Worm (Caenorhabditis elegans) whole organism, L1 larva: ENCODE data around the gene F23A7.4.
"Not testable (repeated sequence)": the region's sequence is repeated elsewhere in the genome, so short reads cannot be mapped to it uniquely, and the experiment has no call there.

ENCODE experiments used
- C04F5.9 ChIP-seq: sonication (generic microtip); optimal IDR thresholded peaks from 2 replicates; lab custom pipeline; 2016; ENCODE audit warnings: missing genetic modification characterization, missing compliant biosample characterization
- C34B4.2 ChIP-seq: sonication (generic microtip); optimal IDR thresholded peaks from 2 replicates; lab custom pipeline; 2017; ENCODE audit warnings: mild to moderate bottlenecking, missing genetic modification characterization, missing compliant biosample characterization
- F16B12.6 ChIP-seq: fragments of 150-350 bp; optimal IDR thresholded peaks from 2 replicates; lab custom pipeline; 2014; ENCODE audit warnings: missing biosample characterization, missing genetic modification characterization
- aha-1 ChIP-seq: fragments of 150-350 bp; optimal IDR thresholded peaks from 2 replicates; lab custom pipeline; 2014; ENCODE audit warnings: missing biosample characterization, missing genetic modification characterization
- ceh-82 ChIP-seq, 3 experiments: fragments of 150-350 bp in 1 of 3; sonication (generic microtip) in 2 of 3; optimal IDR thresholded peaks; 2 replicates each; lab custom pipeline; 2014 to 2017; ENCODE audit warnings: missing biosample characterization in 3 of 3, missing genetic modification characterization in 3 of 3
- ceh-90 ChIP-seq: sonication (generic microtip); optimal IDR thresholded peaks from 2 replicates; lab custom pipeline; 2016; ENCODE audit warnings: missing genetic modification characterization, missing compliant biosample characterization
- ces-1 ChIP-seq: fragments of 150-350 bp; optimal IDR thresholded peaks from 2 replicates; lab custom pipeline; 2014; ENCODE audit warnings: missing biosample characterization, missing genetic modification reagents, missing genetic modification characterization
- dsc-1 ChIP-seq: sonication (generic microtip); optimal IDR thresholded peaks from 2 replicates; lab custom pipeline; 2016; ENCODE audit warnings: mild to moderate bottlenecking, missing genetic modification characterization, missing compliant biosample characterization
- efl-1 ChIP-seq, 4 experiments: fragments of 150-350 bp; optimal IDR thresholded peaks in 3 of 4; peaks in 1 of 4; 1 replicate in 1 of 4; 2 replicates in 3 of 4; lab custom pipeline; 2014; ENCODE audit warnings: missing biosample characterization in 2 of 4, missing genetic modification characterization in 2 of 4, missing genetic modification reagents in 2 of 4
- efl-3 ChIP-seq: fragments of 200-800 bp; sonication (Bioruptor generic); optimal IDR thresholded peaks from 2 replicates; lab custom pipeline; 2018; ENCODE audit warnings: mild to moderate bottlenecking, missing genetic modification characterization, missing compliant biosample characterization
- elt-2 ChIP-seq: sonication (generic microtip); optimal IDR thresholded peaks from 2 replicates; lab custom pipeline; 2016; ENCODE audit warnings: missing genetic modification characterization, mild to moderate bottlenecking, inconsistent platforms, missing compliant biosample characterization, missing genetic modification reagents
- elt-3 ChIP-seq, 6 experiments: fragments of 150-350 bp in 1 of 6; sonication (generic microtip); optimal IDR thresholded peaks; 2 replicates each; lab custom pipeline; 2017 to 2018; ENCODE audit warnings: missing biosample characterization in 6 of 6, missing genetic modification characterization in 6 of 6, inconsistent platforms in 1 of 6
- grh-1 ChIP-seq: fragments of 200-800 bp; sonication (Bioruptor generic); IDR thresholded peaks from 2 replicates; pipeline ENCODE4 v1.3.6; 2022; ENCODE audit warnings: missing genetic modification reagents, missing genetic modification characterization, missing compliant biosample characterization
- hlh-4 ChIP-seq: sonication (generic microtip); optimal IDR thresholded peaks from 2 replicates; lab custom pipeline; 2016; ENCODE audit warnings: mild to moderate bottlenecking, missing genetic modification characterization, missing compliant biosample characterization
- isw-1 ChIP-seq: fragments of 200-800 bp; sonication (Bioruptor generic); IDR thresholded peaks from 2 replicates; pipeline ENCODE4 v1.3.6; 2022; ENCODE audit warnings: missing genetic modification characterization, missing compliant biosample characterization
- lin-14 ChIP-seq: fragments of 200-800 bp; sonication (Bioruptor generic); optimal IDR thresholded peaks from 2 replicates; lab custom pipeline; 2018; ENCODE audit warnings: mild to moderate bottlenecking, missing genetic modification characterization, moderate library complexity, missing compliant biosample characterization
- lin-35 ChIP-seq, 2 experiments: fragments of 150-350 bp; optimal IDR thresholded peaks; 2 replicates each; lab custom pipeline; 2014; ENCODE audit warnings: missing biosample characterization in 2 of 2, missing genetic modification characterization in 2 of 2, missing genetic modification reagents in 2 of 2
- lin-39 ChIP-seq: fragments of 150-350 bp; optimal IDR thresholded peaks from 2 replicates; lab custom pipeline; 2014; ENCODE audit warnings: missing biosample characterization, missing genetic modification reagents, missing genetic modification characterization
- mab-9 ChIP-seq: fragments of 200-800 bp; sonication (Bioruptor generic); IDR thresholded peaks from 2 replicates; pipeline ENCODE4 v1.3.6; 2022; ENCODE audit warnings: missing genetic modification reagents, missing genetic modification characterization, missing compliant biosample characterization
- mef-2 ChIP-seq: fragments of 150-350 bp; optimal IDR thresholded peaks from 2 replicates; lab custom pipeline; 2014; ENCODE audit warnings: missing biosample characterization, missing genetic modification characterization
- nhr-19 ChIP-seq: fragments of 200-800 bp; sonication (Bioruptor generic); conservative IDR thresholded peaks from 2 replicates; pipeline ENCODE4 v1.3.6; 2022; ENCODE audit warnings: missing genetic modification characterization, missing compliant biosample characterization
- nhr-20 ChIP-seq: sonication (generic microtip); optimal IDR thresholded peaks from 2 replicates; lab custom pipeline; 2016; ENCODE audit warnings: mild to moderate bottlenecking, missing genetic modification characterization, missing compliant biosample characterization
- nhr-47 ChIP-seq: sonication (generic microtip); optimal IDR thresholded peaks from 2 replicates; lab custom pipeline; 2016; ENCODE audit warnings: mild to moderate bottlenecking, missing genetic modification characterization, moderate library complexity, missing compliant biosample characterization
- nhr-77 ChIP-seq: fragments of 150-350 bp; optimal IDR thresholded peaks from 2 replicates; lab custom pipeline; 2014; ENCODE audit warnings: missing biosample characterization, missing genetic modification characterization
- pax-3 ChIP-seq: fragments of 200-800 bp; sonication (Bioruptor generic); optimal IDR thresholded peaks from 2 replicates; lab custom pipeline; 2018; ENCODE audit warnings: mild to moderate bottlenecking, missing genetic modification characterization, moderate library complexity, missing compliant biosample characterization
- rnt-1 ChIP-seq: sonication (generic microtip); optimal IDR thresholded peaks from 2 replicates; lab custom pipeline; 2016; ENCODE audit warnings: mild to moderate bottlenecking, missing genetic modification characterization, moderate library complexity, missing compliant biosample characterization
- snpc-4 ChIP-seq: fragments of 150-350 bp; optimal IDR thresholded peaks from 2 replicates; lab custom pipeline; 2014; ENCODE audit warnings: missing biosample characterization, missing genetic modification characterization
- snu-23 ChIP-seq: sonication (generic microtip); optimal IDR thresholded peaks from 2 replicates; lab custom pipeline; 2016; ENCODE audit warnings: missing genetic modification characterization, missing compliant biosample characterization
- sox-4 ChIP-seq: sonication (generic microtip); optimal IDR thresholded peaks from 2 replicates; lab custom pipeline; 2016; ENCODE audit warnings: missing genetic modification characterization, missing compliant biosample characterization
- sptf-1 ChIP-seq: fragments of 150-350 bp; optimal IDR thresholded peaks from 2 replicates; lab custom pipeline; 2014; ENCODE audit warnings: missing biosample characterization, missing genetic modification characterization
- sup-37 ChIP-seq: fragments of 200-800 bp; sonication (Bioruptor generic); optimal IDR thresholded peaks from 2 replicates; lab custom pipeline; 2018; ENCODE audit warnings: mild to moderate bottlenecking, missing genetic modification characterization, missing compliant biosample characterization
- swsn-7 ChIP-seq: sonication (generic microtip); optimal IDR thresholded peaks from 2 replicates; lab custom pipeline; 2016; ENCODE audit warnings: missing genetic modification characterization, missing compliant biosample characterization
- unc-98 ChIP-seq: fragments of 200-800 bp; sonication (Bioruptor generic); IDR thresholded peaks from 2 replicates; pipeline ENCODE4 v1.3.6; 2022; ENCODE audit warnings: missing genetic modification characterization, missing compliant biosample characterization
- vab-15 ChIP-seq: sonication (generic microtip); optimal IDR thresholded peaks from 2 replicates; lab custom pipeline; 2017; ENCODE audit warnings: missing genotype, mild to moderate bottlenecking, missing genetic modification characterization, missing compliant biosample characterization
- xbp-1 ChIP-seq: sonication (generic microtip); optimal IDR thresholded peaks from 2 replicates; lab custom pipeline; 2016; ENCODE audit warnings: missing genetic modification characterization, missing compliant biosample characterization
- ztf-11 ChIP-seq, 2 experiments: sonication (generic microtip); optimal IDR thresholded peaks; 2 replicates each; lab custom pipeline; 2016 to 2017; ENCODE audit warnings: missing genetic modification characterization in 2 of 2, missing biosample characterization in 1 of 2, missing compliant biosample characterization in 1 of 2

The F23A7.4 gene

DNA sequence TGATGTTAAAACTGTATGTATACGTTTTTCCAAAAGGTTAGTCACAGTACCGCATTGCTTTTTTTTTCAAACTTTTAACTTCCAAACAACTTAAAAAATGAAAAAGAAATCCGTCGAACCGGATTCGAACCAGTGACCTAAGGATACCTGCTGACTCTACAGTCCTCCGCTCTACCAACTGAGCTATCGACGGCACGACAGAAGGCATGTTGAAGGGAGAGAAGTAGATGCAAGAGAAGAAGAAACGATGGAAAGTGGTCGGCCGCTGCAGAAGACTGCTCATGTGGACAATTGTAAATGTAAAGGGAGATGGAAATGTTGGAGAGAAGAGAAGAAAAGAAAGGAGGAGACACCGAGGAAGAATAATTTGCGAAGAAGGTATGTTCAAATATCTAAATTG lies 2.7 kb upstream of the F23A7.4 start (continued):
- TF ChIP-seq efl-3 (GFP tag; lab: Kevin White, UChicago) (peak; percentile 55), ztf-11 (tag; optimal IDR thresholded peaks at IDR 0.05; lab: Kevin White, UChicago) (peak in 1 of 2 experiments; percentile 54), xbp-1 (tag; lab: Kevin White, UChicago) (peak; percentile 77), rnt-1 (peak; percentile 92), mab-9 (GFP tag; lab: Robert Waterston, UW) (peak; percentile 75), isw-1 (GFP tag; lab: Robert Waterston, UW) (peak; percentile 71), C04F5.9 (tag; lab: Kevin White, UChicago) (peak; percentile 49), pax-3 (tag; lab: Kevin White, UChicago) (peak; percentile 78), ces-1 (no peak), efl-1 (optimal IDR thresholded peaks at IDR 0.05; lab: Kevin White, UChicago) (peak; percentile 44 to 51), efl-1 (GFP tag; optimal IDR thresholded peaks at IDR 0.05 in 1 of 2; lab: Kevin White, UChicago) (peak in 1 of 2 experiments; percentile 94), vab-15 (no peak), lin-35 (GFP tag; optimal IDR thresholded peaks at IDR 0.05; lab: Kevin White, UChicago) (peak; percentile 22 to 74), snu-23 (GFP tag; lab: Kevin White, UChicago) (peak; percentile 93), mef-2 (tag; lab: Kevin White, UChicago) (no peak), sup-37 (GFP tag; lab: Kevin White, UChicago) (peak; percentile 40), ceh-90 (tag; lab: Kevin White, UChicago) (no peak), lin-14 (GFP tag; lab: Kevin White, UChicago) (peak; percentile 82), elt-3 (tag; optimal IDR thresholded peaks at IDR 0.05; lab: Kevin White, UChicago) (peak in 2 of 6 experiments; percentile 31 to 72), C34B4.2 (tag; lab: Kevin White, UChicago) (no peak), nhr-77 (tag; lab: Kevin White, UChicago) (peak; percentile 81), dsc-1 (tag; lab: Kevin White, UChicago) (peak; percentile 95), sox-4 (tag; lab: Kevin White, UChicago) (peak; percentile 64)

ce11 chrX:16210518-16210917 lies 1.9 kb upstream of the F23A7.4 start, which contains the start of gene R11.4:
Gene R11.4 (minus strand): TSS chrX:16210618.
- no peak for TF ChIP-seq ceh-82 (tag; optimal IDR thresholded peaks at IDR 0.05; lab: Kevin White, UChicago)
- TF ChIP-seq dsc-1 (tag; lab: Kevin White, UChicago): no peak
- no peak for TF ChIP-seq ztf-11 (tag; optimal IDR thresholded peaks at IDR 0.05; lab: Kevin White, UChicago)
- no peak for TF ChIP-seq nhr-19 (GFP tag; lab: Robert Waterston, UW)
- TF ChIP-seq sup-37 (GFP tag; lab: Kevin White, UChicago): no peak
- no peak for TF ChIP-seq aha-1 (tag; lab: Kevin White, UChicago)
- TF ChIP-seq grh-1: no peak
- no peak for TF ChIP-seq snpc-4 (tag; lab: Kevin White, UChicago)
- no peak for TF ChIP-seq sptf-1 (tag; lab: Kevin White, UChicago)
- no peak for TF ChIP-seq lin-39 (tag; lab: Kevin White, UChicago)
- TF ChIP-seq mef-2 (tag; lab: Kevin White, UChicago): no peak
- no peak for TF ChIP-seq lin-35 (GFP tag; optimal IDR thresholded peaks at IDR 0.05; lab: Kevin White, UChicago)
- no peak for TF ChIP-seq hlh-4
- TF ChIP-seq unc-98 (GFP tag; lab: Robert Waterston, UW): no peak
- TF ChIP-seq efl-3 (GFP tag; lab: Kevin White, UChicago): no peak
- no peak for TF ChIP-seq nhr-20 (tag; lab: Kevin White, UChicago)
- TF ChIP-seq mab-9 (GFP tag; lab: Robert Waterston, UW): no peak
- TF ChIP-seq F16B12.6 (tag; lab: Kevin White, UChicago): no peak
- TF ChIP-seq rnt-1: no peak
- no peak for TF ChIP-seq elt-2 (tag; lab: Kevin White, UChicago)
- TF ChIP-seq, all 84 proteins: peak for 0

DNA sequence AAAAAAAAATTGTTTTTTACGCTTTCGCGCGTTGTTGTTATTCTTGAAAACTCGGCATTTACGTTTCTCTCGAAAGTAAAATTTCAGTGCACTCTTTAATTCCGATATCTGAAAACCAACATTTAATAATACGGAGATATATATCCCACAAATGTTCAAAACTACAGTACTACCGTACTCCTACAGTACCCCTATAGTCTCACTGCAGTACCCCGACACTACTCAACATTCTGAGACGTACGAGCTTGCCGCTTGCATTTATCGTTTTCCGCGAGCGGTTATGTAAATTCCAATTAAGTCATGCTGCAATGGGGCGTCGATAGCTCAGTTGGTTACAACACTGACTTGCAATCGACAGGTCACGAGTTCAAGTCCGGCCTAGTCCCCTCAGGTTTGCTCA lies 667 bp downstream of the F23A7.4 start, which contains the start of gene F23A7.8:
Gene F23A7.8 (plus strand): TSS at position 301 of the 400 bp plus-strand sequence.
- TF ChIP-seq swsn-7, nhr-47, dsc-1 (tag; lab: Kevin White, UChicago): not testable (repeated sequence)
